Worm (Caenorhabditis elegans) whole organism, L4 larva: ENCODE measurements around the gene T26C5.5.

Source experiments
- F44E2.7 ChIP-seq: fragments of 200-800 bp; sonication (Bioruptor generic); IDR thresholded peaks from 2 replicates; pipeline ENCODE4 v2.1.2; 2022; ENCODE audit warnings: missing genetic modification characterization, missing compliant biosample characterization
- duxl-1 ChIP-seq: sonication (generic microtip); optimal IDR thresholded peaks from 2 replicates; lab custom pipeline; 2016; ENCODE audit warnings: mild to moderate bottlenecking, missing genetic modification characterization, moderate library complexity, missing compliant biosample characterization; ENCODE audit not compliant: poor library complexity
- mes-2 ChIP-seq: sonication (generic microtip); optimal IDR thresholded peaks from 2 replicates; lab custom pipeline; 2016; ENCODE audit warnings: missing genotype, mild to moderate bottlenecking, missing genetic modification characterization, missing compliant biosample characterization; ENCODE audit not compliant: poor library complexity, severe bottlenecking
- nhr-41 ChIP-seq: fragments of 200-800 bp; sonication (Bioruptor generic); IDR thresholded peaks from 2 replicates; pipeline ENCODE4 v1.3.6; 2022; ENCODE audit warnings: missing genetic modification reagents, missing genetic modification characterization, missing compliant biosample characterization
- nhr-77 ChIP-seq: fragments of 150-350 bp; optimal IDR thresholded peaks from 2 replicates; lab custom pipeline; 2014; ENCODE audit warnings: missing biosample characterization, missing genetic modification characterization
- tag-97 ChIP-seq: fragments of 200-800 bp; sonication (Bioruptor generic); IDR thresholded peaks from 2 replicates; pipeline ENCODE4 v1.3.6; 2022; ENCODE audit warnings: missing genetic modification characterization, missing compliant biosample characterization

DNA sequence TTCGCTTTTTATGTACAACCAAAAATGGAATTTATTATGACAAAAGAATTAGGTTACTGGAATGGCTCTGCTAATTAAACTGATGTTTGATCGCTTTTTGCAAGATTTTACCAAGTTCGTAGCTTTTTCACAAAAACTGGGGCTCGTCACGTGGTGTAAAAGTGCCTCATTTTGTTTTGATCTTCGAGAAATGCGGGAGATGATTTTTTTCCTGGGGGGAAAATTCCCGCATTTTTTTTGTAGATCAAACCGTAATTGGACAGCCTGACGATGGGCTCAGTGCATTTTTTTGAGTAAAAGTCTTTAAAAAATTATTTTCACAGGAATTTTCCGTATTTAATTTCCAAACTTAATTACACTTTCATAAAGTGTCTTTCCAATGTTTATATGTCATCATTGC, 42.6 kb upstream of the T26C5.5 start:
- no peak for TF ChIP-seq nhr-77 (tag; lab: Kevin White, UChicago)
- TF ChIP-seq tag-97 (GFP tag; lab: Robert Waterston, UW), result no peak
- TF ChIP-seq nhr-41, result no peak
- TF ChIP-seq mes-2, result no peak
- TF ChIP-seq F44E2.7 (GFP tag; lab: Robert Waterston, UW), result no peak
- no peak for TF ChIP-seq duxl-1 (tag; lab: Kevin White, UChicago)
